Fruit fly (Drosophila melanogaster) whole organism, embryonic: Measurements from ENCODE around the gene fend.

Source experiments
- Atf3 ChIP-seq: fragments of 200-800 bp; sonication (Bioruptor generic); optimal IDR thresholded peaks from 3 replicates; lab custom pipeline; 2016; ENCODE audit warnings: missing biosample characterization, missing genetic modification characterization
- Awh ChIP-seq: fragments of 200-800 bp; sonication (Bioruptor generic); IDR thresholded peaks from 2 replicates; pipeline ENCODE4, ENCODE4 v1.3.6; 2022; ENCODE audit warnings: missing biosample characterization, missing genetic modification characterization
- B-H1 ChIP-seq: fragments of 200-800 bp; sonication (Bioruptor generic); IDR thresholded peaks from 3 replicates; pipeline ENCODE4 v1.3.6; 2022; ENCODE audit warnings: missing biosample characterization, missing genetic modification characterization
- CG10565 ChIP-seq: fragments of 200-800 bp; sonication (Bioruptor generic); optimal IDR thresholded peaks from 3 replicates; lab custom pipeline; 2016; ENCODE audit warnings: missing biosample characterization, mild to moderate bottlenecking, missing genetic modification characterization
- CG11504 ChIP-seq: fragments of 200-800 bp; sonication (Bioruptor generic); optimal IDR thresholded peaks from 3 replicates; lab custom pipeline; 2019; ENCODE audit warnings: missing biosample characterization, mild to moderate bottlenecking, missing genetic modification characterization, moderate library complexity
- CG12942 ChIP-seq: fragments of 200-800 bp; sonication (Bioruptor generic); optimal IDR thresholded peaks from 3 replicates; lab custom pipeline; 2016; ENCODE audit warnings: missing biosample characterization, missing genetic modification characterization
- CG15073 ChIP-seq: fragments of 200-800 bp; sonication (Bioruptor generic); optimal IDR thresholded peaks from 2 replicates; lab custom pipeline; 2016; ENCODE audit warnings: missing biosample characterization, missing genetic modification characterization
- CG1603 ChIP-seq: fragments of 200-800 bp; sonication (Bioruptor generic); optimal IDR thresholded peaks from 2 replicates; lab custom pipeline; 2019; ENCODE audit warnings: missing biosample characterization, mild to moderate bottlenecking, missing genetic modification characterization, moderate library complexity
- CG17612 ChIP-seq: fragments of 200-800 bp; sonication (Bioruptor generic); IDR thresholded peaks from 2 replicates; pipeline ENCODE4 v1.3.6; 2022; ENCODE audit warnings: missing biosample characterization, missing genetic modification characterization
- CG18476 ChIP-seq: fragments of 200-800 bp; sonication (Bioruptor generic); optimal IDR thresholded peaks from 2 replicates; lab custom pipeline; 2016; ENCODE audit warnings: missing biosample characterization, mild to moderate bottlenecking, missing genetic modification characterization
- CG18599 ChIP-seq: fragments of 200-800 bp; sonication (Bioruptor generic); optimal IDR thresholded peaks from 3 replicates; lab custom pipeline; 2017; ENCODE audit warnings: missing biosample characterization, missing genetic modification characterization, mild to moderate bottlenecking, moderate library complexity, missing genetic modification reagents
- CG2678 ChIP-seq: fragments of 200-800 bp; sonication (Bioruptor generic); optimal IDR thresholded peaks from 3 replicates; lab custom pipeline; 2019; ENCODE audit warnings: missing biosample characterization, mild to moderate bottlenecking, missing genetic modification characterization, moderate library complexity
- CG34422 ChIP-seq: fragments of 200-800 bp; sonication (Bioruptor generic); IDR thresholded peaks from 3 replicates; pipeline ENCODE4 v1.3.6; 2022; ENCODE audit warnings: missing biosample characterization, missing genetic modification characterization
- CG3838 ChIP-seq: fragments of 200-800 bp; sonication (Bioruptor generic); optimal IDR thresholded peaks from 3 replicates; lab custom pipeline; 2016; ENCODE audit warnings: missing biosample characterization, missing genetic modification characterization
- CG42726 ChIP-seq: fragments of 200-800 bp; sonication (Bioruptor generic); IDR thresholded peaks from 2 replicates; pipeline ENCODE4 v1.3.6; 2022; ENCODE audit warnings: missing biosample characterization, missing genetic modification characterization; ENCODE audit not compliant: partially characterized antibody
- CG43689 ChIP-seq: fragments of 200-800 bp; sonication (Bioruptor generic); IDR thresholded peaks from 2 replicates; pipeline ENCODE4 v1.3.6; 2022; ENCODE audit warnings: missing biosample characterization, missing genetic modification characterization
- CG6813 ChIP-seq: fragments of 200-800 bp; sonication (Bioruptor generic); optimal IDR thresholded peaks from 2 replicates; lab custom pipeline; 2017; ENCODE audit warnings: missing biosample characterization, missing genetic modification characterization, mild to moderate bottlenecking, moderate library complexity, missing genetic modification reagents
- CG6854 ChIP-seq: fragments of 200-800 bp; sonication (Bioruptor generic); optimal IDR thresholded peaks from 3 replicates; lab custom pipeline; 2017; ENCODE audit warnings: missing biosample characterization, mild to moderate bottlenecking, missing genetic modification characterization
- CrebB ChIP-seq: fragments of 200-800 bp; sonication (Bioruptor generic); optimal IDR thresholded peaks from 3 replicates; lab custom pipeline; 2018; ENCODE audit warnings: missing biosample characterization, mild to moderate bottlenecking, missing genetic modification characterization
- Dek ChIP-seq: fragments of 200-800 bp; sonication (Bioruptor generic); optimal IDR thresholded peaks from 3 replicates; lab custom pipeline; 2019; ENCODE audit warnings: missing biosample characterization, mild to moderate bottlenecking, missing genetic modification characterization, moderate library complexity
- Dfd ChIP-seq, 2 experiments: fragments of >200 bp; optimal IDR thresholded peaks; 2 replicates each; lab custom pipeline; 2017; ENCODE audit warnings: missing biosample characterization in 2 of 2, missing genetic modification characterization in 2 of 2
- Eip74EF ChIP-seq, 2 experiments: fragments of 200-800 bp in 1 of 2; fragments of >200 bp in 1 of 2; sonication (Bioruptor generic) in 1 of 2; optimal IDR thresholded peaks; 2 replicates each; lab custom pipeline; 2017 to 2019; ENCODE audit warnings: missing biosample characterization in 2 of 2, missing genetic modification characterization in 2 of 2, mild to moderate bottlenecking in 1 of 2, moderate library complexity in 1 of 2
- Fer2 ChIP-seq: fragments of 200-800 bp; sonication (Bioruptor generic); optimal IDR thresholded peaks from 2 replicates; lab custom pipeline; 2018; ENCODE audit warnings: missing biosample characterization, mild to moderate bottlenecking, missing genetic modification characterization, moderate library complexity
- HmgZ ChIP-seq: fragments of 200-800 bp; sonication (Bioruptor generic); optimal IDR thresholded peaks from 2 replicates; lab custom pipeline; 2018; ENCODE audit warnings: missing biosample characterization, mild to moderate bottlenecking, missing genetic modification characterization
- Hr51 ChIP-seq, 2 experiments: fragments of 200-800 bp; sonication (Bioruptor generic); optimal IDR thresholded peaks; 2 replicates in 1 of 2; 3 replicates in 1 of 2; lab custom pipeline; 2016 to 2018; ENCODE audit warnings: missing biosample characterization in 2 of 2, missing genetic modification characterization in 2 of 2, mild to moderate bottlenecking in 1 of 2, moderate library complexity in 1 of 2
- Hsf ChIP-seq: fragments of 200-800 bp; sonication (Bioruptor generic); optimal IDR thresholded peaks from 3 replicates; lab custom pipeline; 2016; ENCODE audit warnings: missing biosample characterization, missing genetic modification characterization
- Jarid2 ChIP-seq: fragments of 200-800 bp; sonication (Bioruptor generic); optimal IDR thresholded peaks from 3 replicates; lab custom pipeline; 2017; ENCODE audit warnings: mild to moderate bottlenecking, missing biosample characterization, missing genetic modification reagents, missing genetic modification characterization
- Mes4 ChIP-seq: fragments of 200-800 bp; sonication (Bioruptor generic); optimal IDR thresholded peaks from 2 replicates; lab custom pipeline; 2016; ENCODE audit warnings: missing biosample characterization, missing genetic modification characterization
- Myb ChIP-seq: fragments of 200-800 bp; sonication (Bioruptor generic); optimal IDR thresholded peaks from 2 replicates; lab custom pipeline; 2016; ENCODE audit warnings: missing biosample characterization, missing genetic modification characterization
- Oli ChIP-seq: fragments of 200-800 bp; sonication (Bioruptor generic); optimal IDR thresholded peaks from 2 replicates; lab custom pipeline; 2018; ENCODE audit warnings: missing biosample characterization, mild to moderate bottlenecking, missing genetic modification characterization, moderate library complexity
- Pdp1 ChIP-seq, 2 experiments: fragments of 200-800 bp; sonication (Bioruptor generic); optimal IDR thresholded peaks; 3 replicates each; lab custom pipeline; 2016; ENCODE audit warnings: missing biosample characterization in 2 of 2, missing genetic modification characterization in 2 of 2, mild to moderate bottlenecking in 1 of 2, moderate library complexity in 1 of 2
- Ptx1 ChIP-seq: fragments of 200-800 bp; sonication (Bioruptor generic); IDR thresholded peaks from 2 replicates; pipeline ENCODE4 v1.3.6; 2022; ENCODE audit warnings: missing biosample characterization, missing genetic modification characterization
- Sox100B ChIP-seq: fragments of 200-800 bp; sonication (Bioruptor generic); optimal IDR thresholded peaks from 3 replicates; lab custom pipeline; 2018; ENCODE audit warnings: missing biosample characterization, mild to moderate bottlenecking, missing genetic modification characterization
- Sry-δ ChIP-seq: fragments of 200-800 bp; sonication (Bioruptor generic); optimal IDR thresholded peaks from 2 replicates; lab custom pipeline; 2016; ENCODE audit warnings: missing biosample characterization, missing genetic modification characterization
- ap ChIP-seq: fragments of 200-800 bp; sonication (Bioruptor generic); IDR thresholded peaks from 2 replicates; pipeline ENCODE4 v1.3.6; 2022; ENCODE audit warnings: missing biosample characterization, missing genetic modification characterization
- btn ChIP-seq: fragments of 200-800 bp; sonication (Bioruptor generic); optimal IDR thresholded peaks from 2 replicates; lab custom pipeline; 2016; ENCODE audit warnings: missing biosample characterization, missing genetic modification characterization
- cg ChIP-seq: fragments of 200-800 bp; sonication (Bioruptor generic); optimal IDR thresholded peaks from 3 replicates; lab custom pipeline; 2019; ENCODE audit warnings: missing biosample characterization, mild to moderate bottlenecking, missing genetic modification characterization, moderate library complexity
- chif ChIP-seq, 2 experiments: fragments of 200-800 bp; sonication (Bioruptor generic); optimal IDR thresholded peaks; 3 replicates each; lab custom pipeline; 2016; ENCODE audit warnings: missing biosample characterization in 2 of 2, missing genetic modification characterization in 2 of 2
- dan ChIP-seq: fragments of 200-800 bp; sonication (Bioruptor generic); IDR thresholded peaks from 2 replicates; pipeline ENCODE4 v1.3.6; 2022; ENCODE audit warnings: missing biosample characterization, missing genetic modification characterization
- dmrt11E ChIP-seq: fragments of 200-800 bp; sonication (Bioruptor generic); optimal IDR thresholded peaks from 3 replicates; lab custom pipeline; 2018; ENCODE audit warnings: missing biosample characterization, mild to moderate bottlenecking, missing genetic modification characterization, moderate library complexity
- en ChIP-seq: fragments of 200-800 bp; sonication (Bioruptor generic); optimal IDR thresholded peaks from 2 replicates; lab custom pipeline; 2016; ENCODE audit warnings: missing biosample characterization, missing genetic modification characterization
- ewg ChIP-seq: fragments of 200-800 bp; sonication (Bioruptor generic); optimal IDR thresholded peaks from 3 replicates; lab custom pipeline; 2017; ENCODE audit warnings: mild to moderate bottlenecking, missing biosample characterization, missing genetic modification reagents, missing genetic modification characterization
- hth ChIP-seq: fragments of >200 bp; optimal IDR thresholded peaks from 2 replicates; lab custom pipeline; 2017; ENCODE audit warnings: inconsistent platforms
- lov ChIP-seq, 2 experiments: fragments of 200-800 bp in 1 of 2; fragments of >200 bp in 1 of 2; sonication (Bioruptor generic) in 1 of 2; IDR thresholded peaks in 1 of 2; optimal IDR thresholded peaks in 1 of 2; 2 replicates in 1 of 2; 3 replicates in 1 of 2; pipeline versions ENCODE4 v1.3.6 to Lab custom; 2017 to 2022; ENCODE audit warnings: missing biosample characterization in 1 of 2, missing genetic modification characterization in 1 of 2
- phol ChIP-seq: fragments of 200-800 bp; sonication (Bioruptor generic); optimal IDR thresholded peaks from 3 replicates; lab custom pipeline; 2018; ENCODE audit warnings: missing biosample characterization, mild to moderate bottlenecking, missing genetic modification characterization, moderate library complexity
- pnt ChIP-seq: fragments of 200-800 bp; sonication (Bioruptor generic); optimal IDR thresholded peaks from 3 replicates; lab custom pipeline; 2016; ENCODE audit warnings: missing biosample characterization, missing genetic modification characterization
- ro ChIP-seq: fragments of 200-800 bp; sonication (Bioruptor generic); IDR thresholded peaks from 2 replicates; pipeline ENCODE4 v1.3.6; 2022; ENCODE audit warnings: missing biosample characterization, missing genetic modification characterization
- sim ChIP-seq: fragments of 200-800 bp; sonication (Bioruptor generic); IDR thresholded peaks from 2 replicates; pipeline ENCODE4 v1.3.6; 2022; ENCODE audit warnings: missing biosample characterization, missing genetic modification characterization
- wdn ChIP-seq: fragments of 200-800 bp; sonication (Bioruptor generic); IDR thresholded peaks from 2 replicates; pipeline ENCODE4 v1.3.6; 2022; ENCODE audit warnings: missing biosample characterization, missing genetic modification characterization
- wor ChIP-seq: fragments of 200-800 bp; sonication (Bioruptor generic); IDR thresholded peaks from 2 replicates; pipeline ENCODE4 v1.3.6; 2022; ENCODE audit warnings: missing biosample characterization, missing genetic modification characterization
- zfh2 ChIP-seq: fragments of 200-800 bp; sonication (Bioruptor generic); optimal IDR thresholded peaks from 2 replicates; lab custom pipeline; 2016; ENCODE audit warnings: missing biosample characterization, missing genetic modification characterization

Gene fend

dm6 chrX:9159736-9160135 lies 24.8 kb upstream of the fend start, which contains the start of gene NdufA3 (continued):
- no peak for TF ChIP-seq CG6854 (GFP tag; lab: Kevin White, UChicago)
- no peak for TF ChIP-seq pnt (GFP tag; lab: Kevin White, UChicago)
- no peak for TF ChIP-seq ewg (GFP tag; lab: Kevin White, UChicago)
- no peak for TF ChIP-seq ro (GFP tag; lab: Robert Waterston, UW)
- TF ChIP-seq CG34422 (GFP tag; lab: Robert Waterston, UW), result no peak
- no peak for TF ChIP-seq Fer2 (tag; lab: Kevin White, UChicago)
- no peak for TF ChIP-seq phol (tag; lab: Kevin White, UChicago)
- TF ChIP-seq Sox100B (GFP tag; lab: Kevin White, UChicago), result no peak
- no peak for TF ChIP-seq CG10565 (GFP tag; lab: Kevin White, UChicago)
- TF ChIP-seq CG3838 (GFP tag; lab: Kevin White, UChicago), result no peak
- TF ChIP-seq dan (GFP tag; lab: Robert Waterston, UW), result no peak
- no peak for TF ChIP-seq CG15073 (GFP tag; lab: Kevin White, UChicago)
- no peak for TF ChIP-seq Awh (GFP tag; lab: Robert Waterston, UW)
- TF ChIP-seq wor, result no peak
- TF ChIP-seq B-H1, result no peak
- TF ChIP-seq Hr51 (GFP tag; optimal IDR thresholded peaks at IDR 0.05; lab: Kevin White, UChicago), result no peak
- no peak for TF ChIP-seq CG18599 (GFP tag; lab: Kevin White, UChicago)
- TF ChIP-seq sim (GFP tag; lab: Robert Waterston, UW), result no peak
- no peak for TF ChIP-seq dmrt11E (tag; lab: Kevin White, UChicago)
- no peak for TF ChIP-seq CrebB (tag; lab: Kevin White, UChicago)
- TF ChIP-seq Dek (tag; lab: Kevin White, UChicago), result no peak
- no peak for TF ChIP-seq cg
- TF ChIP-seq CG12942 (GFP tag; lab: Kevin White, UChicago), result no peak
- TF ChIP-seq en (GFP tag; lab: Kevin White, UChicago), result no peak
- no peak for TF ChIP-seq hth (lab: Kevin White, UChicago)
- no peak for TF ChIP-seq Eip74EF (GFP tag; optimal IDR thresholded peaks at IDR 0.05; lab: Kevin White, UChicago)
- TF ChIP-seq chif (GFP tag; optimal IDR thresholded peaks at IDR 0.05; lab: Kevin White, UChicago), result no peak
- TF ChIP-seq CG2678 (tag; lab: Kevin White, UChicago), result no peak
- no peak for TF ChIP-seq CG43689 (GFP tag; lab: Robert Waterston, UW)
- no peak for TF ChIP-seq lov (optimal IDR thresholded peaks at IDR 0.05; lab: Kevin White, UChicago)
- no peak for TF ChIP-seq lov (GFP tag; IDR thresholded peaks at IDR 0.05; lab: Robert Waterston, UW)
- TF ChIP-seq CG11504 (tag; lab: Kevin White, UChicago), result no peak
- TF ChIP-seq CG6813 (GFP tag; lab: Kevin White, UChicago), result no peak
- no peak for TF ChIP-seq Jarid2 (GFP tag; lab: Kevin White, UChicago)
- TF ChIP-seq Mes4, result no peak
- no peak for TF ChIP-seq btn (GFP tag; lab: Kevin White, UChicago)
- peak; percentile 73; the same call in 1 of the 2 replicates for TF ChIP-seq CG42726 (GFP tag; lab: Robert Waterston, UW)
- no peak for TF ChIP-seq CG17612 (GFP tag; lab: Robert Waterston, UW)
- no peak for TF ChIP-seq Dfd (GFP tag; optimal IDR thresholded peaks at IDR 0.05; lab: Kevin White, UChicago)
- TF ChIP-seq ap (GFP tag; lab: Robert Waterston, UW), result no peak
- no peak for TF ChIP-seq Ptx1 (GFP tag; lab: Robert Waterston, UW)
- peak; percentile 26 for TF ChIP-seq CG1603 (tag; lab: Kevin White, UChicago)
- TF ChIP-seq wdn, result no peak
- peak; percentile 32 for TF ChIP-seq HmgZ (tag; lab: Kevin White, UChicago)
- no peak for TF ChIP-seq CG18476 (GFP tag; lab: Kevin White, UChicago)
- peak in 1 of 2 experiments; percentile 99 for TF ChIP-seq Pdp1 (GFP tag; optimal IDR thresholded peaks at IDR 0.05; lab: Kevin White, UChicago)
- no peak for TF ChIP-seq zfh2 (GFP tag; lab: Kevin White, UChicago)
- TF ChIP-seq Sry-δ (GFP tag; lab: Kevin White, UChicago), result peak; percentile 86
- no peak for TF ChIP-seq Hsf (GFP tag; lab: Kevin White, UChicago)
- no peak for TF ChIP-seq Oli (tag; lab: Kevin White, UChicago)
- no peak for TF ChIP-seq Atf3 (GFP tag; lab: Kevin White, UChicago)
- TF ChIP-seq Myb (GFP tag; lab: Kevin White, UChicago), result peak; percentile 16
